Worm (Caenorhabditis elegans): Measurements from ENCODE around the gene sri-74.
"Not testable (repeated sequence)": the region's sequence is repeated elsewhere in the genome, so short reads cannot be mapped to it uniquely, and the experiment has no call there.

Gene sri-74

ce11 chrII:2586861-2587554 is 4.1 kb upstream of the sri-74 start, which contains the start of the genes F33H12.7 and sri-39:
TSS of gene F33H12.7 (minus strand) at chrII:2586911.
TSS of gene sri-39 (plus strand) at chrII:2587504.
- TF ChIP-seq hmg-4 (GFP tag; optimal IDR thresholded peaks at IDR 0.05) (no peak), ets-7 (tag; optimal IDR thresholded peaks at IDR 0.05) (no peak), aly-1 (tag; optimal IDR thresholded peaks at IDR 0.05) (no peak), tbx-37 (GFP tag; conservative IDR thresholded peaks at IDR 0.05) (no peak), tra-4 (tag; optimal IDR thresholded peaks at IDR 0.05) (no peak), scrt-1 (GFP tag; IDR thresholded peaks at IDR 0.05) (no peak), pes-1 (GFP tag; IDR thresholded peaks at IDR 0.05) (no peak)

ce11 chrII:2585493-2585892 is 2.5 kb upstream of the sri-74 start, which contains the start of gene sri-36:
TSS of gene sri-36 (minus strand) at chrII:2585593.
- TF ChIP-seq hmbx-1 (tag; optimal IDR thresholded peaks at IDR 0.05) (no peak), hnd-1 (tag; optimal IDR thresholded peaks at IDR 0.05) (no peak), tbx-11 (GFP tag; IDR thresholded peaks at IDR 0.05) (no peak), ceh-36 (tag; optimal IDR thresholded peaks at IDR 0.05) (no peak), aly-1 (tag; optimal IDR thresholded peaks at IDR 0.05) (no peak), scrt-1 (GFP tag; IDR thresholded peaks at IDR 0.05) (no peak), F13C5.2 (tag; optimal IDR thresholded peaks at IDR 0.05) (no peak), tra-4 (tag; optimal IDR thresholded peaks at IDR 0.05) (no peak), ceh-13 (GFP tag; optimal IDR thresholded peaks at IDR 0.05) (no peak), B0310.2 (tag; optimal IDR thresholded peaks at IDR 0.05) (no peak), sea-1 (GFP tag; conservative IDR thresholded peaks at IDR 0.05) (no peak), tbx-37 (GFP tag; conservative IDR thresholded peaks at IDR 0.05) (no peak), hmg-4 (GFP tag; optimal IDR thresholded peaks at IDR 0.05) (no peak), ets-7 (tag; optimal IDR thresholded peaks at IDR 0.05) (no peak), pes-1 (GFP tag; IDR thresholded peaks at IDR 0.05) (no peak), ama-1 (optimal IDR thresholded peaks at IDR 0.05) (no peak), flt-1 (GFP tag; IDR thresholded peaks at IDR 0.05) (no peak)

DNA sequence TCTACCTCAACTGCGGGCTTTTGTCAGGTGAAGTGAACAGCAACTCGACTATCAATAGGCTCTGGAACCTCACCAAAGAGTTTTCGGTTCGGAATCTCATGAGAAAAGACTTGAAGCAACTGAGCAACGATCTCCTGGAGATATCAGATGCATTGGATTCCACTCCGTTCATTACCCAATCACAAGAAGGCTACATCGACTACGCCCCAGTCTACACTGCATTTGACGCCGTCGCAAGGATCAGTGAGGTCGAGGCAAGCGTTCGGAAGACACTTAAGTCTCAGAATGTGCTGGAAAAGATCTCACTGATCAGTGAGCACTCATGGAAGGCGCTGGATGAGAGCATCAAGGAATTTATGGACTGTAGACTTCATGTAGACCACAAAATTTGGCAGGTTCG is 4.7 kb downstream of the sri-74 start:
- TF ChIP-seq sea-1 (GFP tag; conservative IDR thresholded peaks at IDR 0.05) (no peak), F13C5.2 (tag; optimal IDR thresholded peaks at IDR 0.05) (no peak), hnd-1 (tag; optimal IDR thresholded peaks at IDR 0.05) (no peak), hmbx-1 (tag; optimal IDR thresholded peaks at IDR 0.05) (no peak), aly-1 (tag; optimal IDR thresholded peaks at IDR 0.05) (no peak), tra-4 (tag; optimal IDR thresholded peaks at IDR 0.05) (no peak), ceh-13 (GFP tag; optimal IDR thresholded peaks at IDR 0.05) (no peak)

DNA sequence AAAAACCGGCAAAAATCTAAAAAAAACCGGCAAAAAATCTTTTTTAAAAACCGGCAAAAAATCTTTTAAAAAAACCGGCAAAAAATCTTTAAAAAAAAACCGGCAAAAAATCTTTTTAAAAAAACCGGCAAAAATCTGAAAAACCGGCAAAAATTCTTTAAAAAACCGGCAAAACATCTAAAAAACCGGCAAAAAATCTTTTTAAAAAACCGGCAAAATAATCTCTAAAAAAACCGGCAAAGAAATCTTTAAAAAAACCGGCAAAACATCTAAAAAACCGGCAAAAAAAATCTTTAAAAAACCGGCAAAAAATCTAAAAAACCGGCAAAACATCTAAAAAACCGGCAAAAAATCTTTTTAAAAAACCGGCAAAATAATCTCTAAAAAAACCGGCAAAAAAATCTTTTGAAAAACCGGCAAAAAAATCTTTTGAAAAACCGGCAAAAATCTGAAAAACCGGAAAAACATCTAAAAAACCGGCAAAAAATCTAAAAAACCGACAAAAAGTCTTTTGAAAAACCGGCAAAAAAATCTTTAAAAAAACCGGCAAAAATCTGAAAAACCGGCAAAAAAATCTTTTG is 12.5 kb downstream of the sri-74 start:
- peak; percentile 58 for TF ChIP-seq hnd-1 (tag; optimal IDR thresholded peaks at IDR 0.05)
- peak; percentile 62 for TF ChIP-seq ceh-13 (GFP tag; optimal IDR thresholded peaks at IDR 0.05)
- peak; percentile 60 for TF ChIP-seq ceh-36 (tag; optimal IDR thresholded peaks at IDR 0.05)
- peak; percentile 88 for TF ChIP-seq F13C5.2 (tag; optimal IDR thresholded peaks at IDR 0.05)
- peak; percentile 72 for TF ChIP-seq hmbx-1 (tag; optimal IDR thresholded peaks at IDR 0.05)

DNA sequence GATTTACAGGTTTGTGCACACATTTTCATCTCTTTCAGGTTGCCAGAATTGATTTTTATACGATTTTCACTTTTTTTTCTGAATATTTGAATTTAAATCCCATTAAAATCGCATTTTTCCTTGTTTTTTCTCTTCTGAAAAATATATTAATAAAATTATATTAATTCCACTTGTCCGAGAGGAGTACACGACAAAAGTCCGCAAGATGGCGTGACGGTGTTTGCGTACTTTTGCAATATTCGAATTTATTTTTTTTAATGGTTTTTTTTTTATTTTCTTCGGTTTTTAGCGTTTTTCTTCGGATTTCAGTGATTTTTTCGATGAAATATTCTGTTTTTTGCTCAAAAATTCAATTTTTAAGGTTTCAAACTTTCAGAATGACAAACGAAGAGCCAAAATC is 18.0 kb downstream of the sri-74 start, which contains the start of gene usp-39:
usp-39 (plus strand) TSS at position 377 of the 400 bp plus-strand sequence.
- TF ChIP-seq F13C5.2 (tag; optimal IDR thresholded peaks at IDR 0.05) (peak; percentile 72), hnd-1 (tag; optimal IDR thresholded peaks at IDR 0.05) (no peak), tbx-11 (GFP tag; IDR thresholded peaks at IDR 0.05) (no peak), pes-1 (GFP tag; IDR thresholded peaks at IDR 0.05) (peak; percentile 17; the same call in 1 of the 2 replicates), hmbx-1 (tag; optimal IDR thresholded peaks at IDR 0.05) (no peak)

DNA sequence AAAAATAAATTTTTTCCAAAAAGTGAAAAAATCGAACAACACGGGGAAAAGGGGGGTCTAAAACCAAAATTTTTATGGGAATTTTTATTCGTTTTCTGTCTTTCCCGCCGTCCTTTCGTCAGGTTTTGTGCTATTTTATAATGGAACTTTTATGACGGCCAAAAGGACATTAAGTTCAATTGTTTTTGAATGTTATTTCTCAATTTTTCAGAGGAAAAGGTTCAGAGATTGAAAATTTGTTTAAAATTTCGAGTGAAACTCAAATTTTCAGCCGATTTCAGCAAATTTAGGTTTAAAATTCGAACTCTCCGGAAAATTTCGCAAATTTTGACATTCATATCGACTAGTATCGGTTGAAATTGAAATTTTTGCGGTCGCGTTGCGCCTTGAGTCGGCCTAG is 19.0 kb downstream of the sri-74 start, which contains the start of gene nep-18:
nep-18 (minus strand) TSS at position 101 of the 400 bp plus-strand sequence.
- TF ChIP-seq ceh-36 (tag; optimal IDR thresholded peaks at IDR 0.05) (no peak), flt-1 (GFP tag; IDR thresholded peaks at IDR 0.05) (no peak), scrt-1 (GFP tag; IDR thresholded peaks at IDR 0.05) (no peak), tbx-11 (GFP tag; IDR thresholded peaks at IDR 0.05) (no peak), hnd-1 (tag; optimal IDR thresholded peaks at IDR 0.05) (no peak), F13C5.2 (tag; optimal IDR thresholded peaks at IDR 0.05) (no peak), aly-1 (tag; optimal IDR thresholded peaks at IDR 0.05) (no peak), ceh-13 (GFP tag; optimal IDR thresholded peaks at IDR 0.05) (no peak), tra-4 (tag; optimal IDR thresholded peaks at IDR 0.05) (no peak), B0310.2 (tag; optimal IDR thresholded peaks at IDR 0.05) (no peak), tbx-37 (GFP tag; conservative IDR thresholded peaks at IDR 0.05) (no peak), sea-1 (GFP tag; conservative IDR thresholded peaks at IDR 0.05) (no peak), hmbx-1 (tag; optimal IDR thresholded peaks at IDR 0.05) (no peak), ama-1 (optimal IDR thresholded peaks at IDR 0.05) (no peak), hmg-4 (GFP tag; optimal IDR thresholded peaks at IDR 0.05) (no peak), ets-7 (tag; optimal IDR thresholded peaks at IDR 0.05) (no peak), pes-1 (GFP tag; IDR thresholded peaks at IDR 0.05) (no peak)

DNA sequence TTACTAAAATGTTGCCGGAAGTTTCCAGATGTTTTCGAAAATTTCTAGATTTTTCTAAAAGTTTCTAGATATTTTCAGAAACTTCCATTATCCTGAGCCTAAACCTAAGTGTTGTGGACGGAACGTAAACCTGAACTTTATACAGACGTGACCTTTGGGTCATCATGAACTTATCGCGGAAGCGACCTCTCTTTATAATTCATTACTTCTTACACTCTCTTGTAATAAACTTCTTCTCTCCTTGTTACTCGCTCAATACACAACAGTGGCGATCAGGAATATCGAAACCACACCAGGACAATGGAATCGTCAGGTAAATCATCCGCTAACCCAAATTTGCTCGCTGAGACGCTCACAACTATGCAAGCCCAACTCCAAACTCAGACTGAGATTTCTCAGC is 29.3 kb downstream of the sri-74 start, which contains the start of gene K02F6.1:
K02F6.1 (plus strand) TSS at position 301 of the 400 bp plus-strand sequence.
- not testable (repeated sequence) for TF ChIP-seq flt-1 (GFP tag; IDR thresholded peaks at IDR 0.05); sea-1 (GFP tag; conservative IDR thresholded peaks at IDR 0.05); tbx-11 (GFP tag; IDR thresholded peaks at IDR 0.05)

ce11 chrII:2553030-2553429 is 29.9 kb downstream of the sri-74 start:
- TF ChIP-seq scrt-1 (GFP tag; IDR thresholded peaks at IDR 0.05) (no peak), B0310.2 (tag; optimal IDR thresholded peaks at IDR 0.05) (no peak), tbx-11 (GFP tag; IDR thresholded peaks at IDR 0.05) (no peak), tbx-37 (GFP tag; conservative IDR thresholded peaks at IDR 0.05) (no peak), ets-7 (tag; optimal IDR thresholded peaks at IDR 0.05) (no peak), ceh-36 (tag; optimal IDR thresholded peaks at IDR 0.05) (no peak)
